Worm (Caenorhabditis elegans) whole organism, midembryonic: ENCODE measurements around the gene K01A12.2.

Experiments used
- T22C8.4 ChIP-seq: fragments of 200-800 bp; sonication (Bioruptor generic); IDR thresholded peaks from 2 replicates; pipeline ENCODE4 v1.3.6; 2022; ENCODE audit warnings: missing genetic modification characterization, missing compliant biosample characterization
- cog-1 ChIP-seq: sonication (generic microtip); optimal IDR thresholded peaks from 2 replicates; lab custom pipeline; 2016; ENCODE audit warnings: missing genetic modification characterization, missing compliant biosample characterization
- flt-1 ChIP-seq: fragments of 200-800 bp; sonication (Bioruptor generic); IDR thresholded peaks from 2 replicates; pipeline ENCODE4 v1.3.6; 2022; ENCODE audit warnings: missing genetic modification characterization, missing compliant biosample characterization
- klf-2 ChIP-seq: fragments of 200-800 bp; sonication (Bioruptor generic); conservative IDR thresholded peaks from 2 replicates; pipeline ENCODE4 v1.3.6; 2022; ENCODE audit warnings: missing genetic modification reagents, missing genetic modification characterization, missing compliant biosample characterization
- med-1 ChIP-seq: sonication (generic microtip); optimal IDR thresholded peaks from 2 replicates; lab custom pipeline; 2017; ENCODE audit warnings: missing genetic modification characterization, mild to moderate bottlenecking, missing compliant biosample characterization, antibody characterized with exemption, missing genetic modification reagents; ENCODE audit not compliant: insufficient read depth
- ref-1 ChIP-seq: fragments of 200-800 bp; sonication (Bioruptor generic); conservative IDR thresholded peaks from 2 replicates; pipeline ENCODE4 v1.3.6; 2022; ENCODE audit warnings: missing genetic modification reagents, missing genetic modification characterization, missing compliant biosample characterization
- tab-1 ChIP-seq: fragments of 200-800 bp; sonication (Bioruptor generic); IDR thresholded peaks from 2 replicates; pipeline ENCODE4 v1.3.6; 2022; ENCODE audit warnings: missing genetic modification characterization, missing compliant biosample characterization

DNA sequence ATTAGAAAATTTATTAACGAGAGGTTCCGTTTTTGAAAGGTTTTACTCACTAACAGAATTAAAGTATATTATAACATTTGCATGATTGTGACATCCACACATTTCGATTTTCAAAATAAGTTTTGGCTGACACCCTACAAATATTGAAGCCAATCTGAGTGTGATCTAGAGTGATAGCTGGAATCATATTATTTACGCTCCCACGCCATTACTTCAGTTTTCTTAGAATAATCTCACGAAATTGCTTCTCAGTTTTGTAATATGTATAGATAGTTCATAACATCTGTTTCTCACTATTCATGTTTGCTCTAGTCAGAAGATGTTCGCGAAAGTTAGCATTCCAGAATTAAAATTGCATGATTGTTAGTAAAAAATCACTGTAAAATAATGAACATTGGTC, 875 bp upstream of the K01A12.2 start:
- TF ChIP-seq cog-1 (tag; lab: Kevin White, UChicago) (no peak), klf-2 (GFP tag; lab: Robert Waterston, UW) (no peak), flt-1 (GFP tag; lab: Robert Waterston, UW) (no peak), tab-1 (no peak), ref-1 (no peak), T22C8.4 (no peak), med-1 (GFP tag; lab: Kevin White, UChicago) (no peak)
